Worm (Caenorhabditis elegans): ENCODE measurements around the gene R07B7.9.

- TF ChIP-seq nhr-23 (tag; optimal IDR thresholded peaks at IDR 0.05) (no peak), aly-2 (tag; optimal IDR thresholded peaks at IDR 0.05) (no peak), ceh-16 (tag; optimal IDR thresholded peaks at IDR 0.05) (no peak), ztf-11 (tag; optimal IDR thresholded peaks at IDR 0.05) (no peak), dmd-4 (tag; optimal IDR thresholded peaks at IDR 0.05) (no peak), lsy-2 (tag; optimal IDR thresholded peaks at IDR 0.05) (no peak)
These were observed 4.2 kb downstream of the R07B7.9 start for ce11 chrV:12075983-12076382.

All from whole organism, L2 larva.